Worm (Caenorhabditis elegans): ENCODE data around the gene T08B6.9.
A peak's percentile ranks its signal among the peaks of the same experiment; 100 is the strongest.

T08B6.9 gene

DNA sequence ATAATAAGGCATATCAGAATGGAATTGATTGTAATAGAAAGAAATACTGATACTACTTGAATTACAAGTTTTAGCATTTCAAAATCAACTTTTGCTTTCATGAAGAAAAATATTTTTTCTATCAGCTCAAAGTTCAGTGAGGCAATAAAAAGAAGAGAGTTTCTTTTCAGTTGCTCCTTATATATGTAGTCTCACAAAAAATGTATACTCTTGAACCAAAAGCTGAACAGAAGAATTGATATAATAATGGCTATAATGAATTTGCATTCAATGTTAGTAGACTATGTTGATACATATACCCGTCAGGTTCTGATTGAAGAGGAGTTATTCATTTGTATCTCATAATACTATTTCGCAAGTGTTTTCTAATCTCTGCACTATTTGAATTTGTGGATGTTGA, 16.0 kb upstream of the T08B6.9 start, which contains the start of gene str-174:
Gene str-174, minus strand, starts transcription at position 101 of the 400 bp plus-strand sequence.
- TF ChIP-seq lsy-2 (tag; optimal IDR thresholded peaks at IDR 0.05) (no peak), ces-1 (GFP tag; optimal IDR thresholded peaks at IDR 0.05) (no peak), nhr-237 (tag; optimal IDR thresholded peaks at IDR 0.05) (no peak), unc-39 (tag; optimal IDR thresholded peaks at IDR 0.05) (no peak), cnd-1 (tag; optimal IDR thresholded peaks at IDR 0.05) (no peak), nhr-28 (tag; optimal IDR thresholded peaks at IDR 0.05) (no peak), bed-3 (GFP tag; optimal IDR thresholded peaks at IDR 0.05) (no peak), unc-62 (GFP tag; optimal IDR thresholded peaks at IDR 0.05) (no peak), flh-1 (GFP tag; optimal IDR thresholded peaks at IDR 0.05) (no peak), hlh-1 (tag; optimal IDR thresholded peaks at IDR 0.05) (no peak), tbx-8 (GFP tag; optimal IDR thresholded peaks at IDR 0.05) (no peak), ztf-11 (tag; optimal IDR thresholded peaks at IDR 0.05) (no peak), mls-2 (tag; optimal IDR thresholded peaks at IDR 0.05) (no peak), sem-2 (GFP tag; optimal IDR thresholded peaks at IDR 0.05) (no peak), drap-1 (GFP tag; optimal IDR thresholded peaks at IDR 0.05) (no peak), nhr-12 (tag; optimal IDR thresholded peaks at IDR 0.05) (no peak)

DNA sequence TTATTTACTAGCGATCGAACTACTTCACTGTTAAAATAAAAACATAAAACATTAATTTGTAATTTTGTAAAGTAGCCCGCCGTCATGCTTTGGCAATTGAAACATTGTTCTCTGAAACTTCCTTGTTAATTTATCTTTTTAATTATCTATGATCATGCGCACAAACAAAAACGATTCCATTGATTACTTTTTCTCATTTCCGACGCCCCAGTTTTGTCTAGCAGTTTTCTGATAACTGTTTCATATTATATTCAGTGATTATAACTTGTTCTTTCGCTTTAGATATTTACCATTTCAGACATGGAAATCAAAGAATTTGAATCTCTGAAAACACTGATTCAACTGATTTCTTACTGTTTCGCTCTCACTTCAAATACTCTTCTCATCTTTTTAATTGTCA, 13.5 kb upstream of the T08B6.9 start, which contains the start of gene str-170:
Gene str-170, plus strand, starts transcription at position 301 of the 400 bp plus-strand sequence.
- TF ChIP-seq bed-3 (GFP tag; optimal IDR thresholded peaks at IDR 0.05) (no peak), nhr-28 (tag; optimal IDR thresholded peaks at IDR 0.05) (no peak), pha-4 (tag; optimal IDR thresholded peaks at IDR 0.05) (no peak), zip-8 (tag; optimal IDR thresholded peaks at IDR 0.05) (no peak), nhr-12 (tag; optimal IDR thresholded peaks at IDR 0.05) (no peak), nhr-2 (tag; optimal IDR thresholded peaks at IDR 0.05) (no peak), ceh-39 (tag; optimal IDR thresholded peaks at IDR 0.05) (no peak), mls-2 (tag; optimal IDR thresholded peaks at IDR 0.05) (no peak), cnd-1 (tag; optimal IDR thresholded peaks at IDR 0.05) (no peak), M03D4.4 (tag; optimal IDR thresholded peaks at IDR 0.05) (no peak), drap-1 (GFP tag; optimal IDR thresholded peaks at IDR 0.05) (no peak), blmp-1 (tag; optimal IDR thresholded peaks at IDR 0.05) (no peak), ceh-43 (GFP tag; optimal IDR thresholded peaks at IDR 0.05) (no peak), tbx-8 (GFP tag; optimal IDR thresholded peaks at IDR 0.05) (no peak), flh-1 (GFP tag; optimal IDR thresholded peaks at IDR 0.05) (no peak), ztf-11 (tag; optimal IDR thresholded peaks at IDR 0.05) (no peak), mab-5 (tag; optimal IDR thresholded peaks at IDR 0.05) (no peak), snpc-4 (tag; optimal IDR thresholded peaks at IDR 0.05) (no peak), mep-1 (tag; optimal IDR thresholded peaks at IDR 0.05) (no peak)

DNA sequence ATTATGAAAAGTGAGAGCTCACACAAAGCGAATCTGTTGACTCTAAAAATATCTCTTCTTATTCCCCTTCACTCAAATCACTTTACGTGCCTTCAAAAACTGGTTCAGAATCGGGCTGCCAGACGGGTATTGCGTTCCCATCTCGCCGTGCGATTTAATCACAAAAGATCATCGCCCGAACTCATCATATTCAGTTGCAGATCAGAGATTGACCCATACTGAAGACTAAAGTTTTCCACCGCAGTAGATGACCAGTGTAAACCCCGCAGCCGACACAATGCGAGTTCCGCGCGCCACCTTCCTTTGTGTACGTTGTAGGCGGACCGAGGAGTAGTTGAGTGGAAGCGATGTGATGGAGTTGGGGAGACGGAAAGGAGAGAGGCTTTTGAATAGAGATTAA, 10.0 kb upstream of the T08B6.9 start:
- TF ChIP-seq hlh-1 (tag; optimal IDR thresholded peaks at IDR 0.05) (peak; percentile 43), ces-1 (GFP tag; optimal IDR thresholded peaks at IDR 0.05) (peak; percentile 34), nhr-2 (tag; optimal IDR thresholded peaks at IDR 0.05) (no peak), snpc-4 (tag; optimal IDR thresholded peaks at IDR 0.05) (no peak)

DNA sequence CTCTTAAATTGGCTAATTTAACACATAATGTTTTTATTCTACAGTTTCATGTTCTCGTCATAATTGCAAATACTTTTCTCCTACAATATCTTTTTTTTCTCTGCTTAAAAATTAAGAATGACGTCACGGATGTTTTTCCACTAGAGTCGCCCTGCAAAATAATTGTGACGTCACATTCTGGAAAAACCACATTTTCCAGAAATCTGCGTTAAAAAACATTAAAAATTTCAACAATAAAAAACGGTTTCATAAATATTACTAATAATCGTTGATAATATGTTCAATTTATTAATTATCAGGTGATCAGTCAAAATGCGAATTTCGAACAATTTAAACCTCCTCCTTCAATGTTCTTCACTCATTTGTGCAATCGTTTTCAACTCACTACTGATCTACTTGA, 6.7 kb upstream of the T08B6.9 start, which contains the start of gene str-166:
Gene str-166, plus strand, starts transcription at position 301 of the 400 bp plus-strand sequence.
- TF ChIP-seq zip-8 (tag; optimal IDR thresholded peaks at IDR 0.05) (peak; percentile 75), ceh-39 (tag; optimal IDR thresholded peaks at IDR 0.05) (no peak), cnd-1 (tag; optimal IDR thresholded peaks at IDR 0.05) (no peak), ceh-83 (GFP tag; optimal IDR thresholded peaks at IDR 0.05) (no peak)

DNA sequence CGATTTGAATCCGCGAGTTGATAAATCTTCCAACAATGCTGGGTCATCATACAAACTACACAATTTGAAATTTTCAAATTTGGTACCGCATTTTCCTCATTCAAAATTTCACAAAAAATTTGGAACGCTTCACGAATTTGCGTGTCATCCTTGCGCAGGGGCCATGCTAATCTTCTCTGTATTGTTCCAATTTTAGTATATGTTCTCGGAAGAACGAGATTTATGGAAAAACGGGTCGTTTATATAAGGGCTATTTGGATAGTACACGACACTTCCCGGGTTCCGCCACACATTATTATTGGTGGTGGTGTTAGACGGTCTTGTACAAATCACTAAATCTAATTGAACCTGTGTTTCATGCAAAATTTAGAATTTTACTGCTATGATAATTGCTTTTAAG, 5.2 kb upstream of the T08B6.9 start:
- TF ChIP-seq pha-4 (tag; optimal IDR thresholded peaks at IDR 0.05) = no peak
- TF ChIP-seq ham-2 (GFP tag; optimal IDR thresholded peaks at IDR 0.05) = no peak
- no peak for TF ChIP-seq tbx-8 (GFP tag; optimal IDR thresholded peaks at IDR 0.05)
- no peak for TF ChIP-seq ces-1 (GFP tag; optimal IDR thresholded peaks at IDR 0.05)
- TF ChIP-seq nhr-2 (tag; optimal IDR thresholded peaks at IDR 0.05) = no peak
- TF ChIP-seq sem-2 (GFP tag; optimal IDR thresholded peaks at IDR 0.05) = no peak
- TF ChIP-seq snpc-4 (tag; optimal IDR thresholded peaks at IDR 0.05) = no peak
- TF ChIP-seq lin-32 (GFP tag; optimal IDR thresholded peaks at IDR 0.05) = no peak
- TF ChIP-seq elt-3 (tag; optimal IDR thresholded peaks at IDR 0.05) = no peak
- no peak for TF ChIP-seq M03D4.4 (tag; optimal IDR thresholded peaks at IDR 0.05)
- TF ChIP-seq elt-1 (tag; optimal IDR thresholded peaks at IDR 0.05; ENCODE audit: borderline replicate concordance, insufficient read depth) = no peak
- no peak for TF ChIP-seq lsy-2 (tag; optimal IDR thresholded peaks at IDR 0.05)
- no peak for TF ChIP-seq bed-3 (GFP tag; optimal IDR thresholded peaks at IDR 0.05)
- no peak for TF ChIP-seq mep-1 (tag; optimal IDR thresholded peaks at IDR 0.05)
- no peak for TF ChIP-seq ceh-39 (tag; optimal IDR thresholded peaks at IDR 0.05)
- no peak for TF ChIP-seq nhr-12 (tag; optimal IDR thresholded peaks at IDR 0.05)
